Worm (Caenorhabditis elegans) whole organism, L4 larva: Measurements from ENCODE around the gene M163.10.

Source experiments
- D1046.2 ChIP-seq: fragments of 200-800 bp; sonication (Bioruptor generic); IDR thresholded peaks from 2 replicates; pipeline ENCODE4 v1.3.6; 2022; ENCODE audit warnings: missing genetic modification characterization, missing compliant biosample characterization
- F10B5.3 ChIP-seq: sonication (generic microtip); optimal IDR thresholded peaks from 2 replicates; lab custom pipeline; 2016; ENCODE audit warnings: mild to moderate bottlenecking, missing genetic modification characterization, missing compliant biosample characterization
- F37D6.2 ChIP-seq: sonication (generic microtip); optimal IDR thresholded peaks from 2 replicates; lab custom pipeline; 2016; ENCODE audit warnings: mild to moderate bottlenecking, missing genetic modification characterization, missing compliant biosample characterization
- F49E8.2 ChIP-seq: sonication (generic microtip); optimal IDR thresholded peaks from 2 replicates; lab custom pipeline; 2016; ENCODE audit warnings: missing compliant biosample characterization, mild to moderate bottlenecking, missing genetic modification characterization, borderline replicate concordance
- ZK337.2 ChIP-seq: fragments of 200-800 bp; sonication (Bioruptor generic); IDR thresholded peaks from 2 replicates; pipeline ENCODE4 v1.3.6; 2022; ENCODE audit warnings: missing genetic modification reagents, missing genetic modification characterization, missing compliant biosample characterization
- aha-1 ChIP-seq: fragments of 150-350 bp; peaks from one replicate; lab custom pipeline; 2014; ENCODE audit warnings: missing biosample characterization, missing genetic modification characterization
- aly-2 ChIP-seq: sonication (generic microtip); optimal IDR thresholded peaks from 2 replicates; lab custom pipeline; 2018; ENCODE audit warnings: missing biosample characterization, missing genetic modification characterization
- attf-4 ChIP-seq: sonication (generic microtip); optimal IDR thresholded peaks from 3 replicates; lab custom pipeline; 2017; ENCODE audit warnings: missing biosample characterization, missing genetic modification characterization
- ceh-62 ChIP-seq: sonication (generic microtip); optimal IDR thresholded peaks from 2 replicates; lab custom pipeline; 2017; ENCODE audit warnings: missing biosample characterization, missing genetic modification characterization
- daf-16 ChIP-seq, 3 experiments: sonication (generic microtip); optimal IDR thresholded peaks; 2 replicates each; lab custom pipeline; 2016 to 2017; ENCODE audit warnings: missing genetic modification characterization in 3 of 3, missing genetic modification reagents in 3 of 3, mild to moderate bottlenecking in 2 of 3, missing compliant biosample characterization in 2 of 3, missing biosample characterization in 1 of 3, moderate library complexity in 1 of 3
- dve-1 ChIP-seq: sonication (generic microtip); optimal IDR thresholded peaks from 2 replicates; lab custom pipeline; 2017; ENCODE audit warnings: antibody characterized with exemption, mild to moderate bottlenecking, missing genetic modification characterization, missing compliant biosample characterization; ENCODE audit not compliant: insufficient read depth
- fos-1 ChIP-seq: fragments of 150-350 bp; optimal IDR thresholded peaks from 2 replicates; lab custom pipeline; 2014; ENCODE audit warnings: missing biosample characterization, missing genetic modification characterization
- hif-1 ChIP-seq, 2 experiments: sonication (generic microtip); optimal IDR thresholded peaks; 2 replicates each; lab custom pipeline; 2016 to 2017; ENCODE audit warnings: missing compliant biosample characterization in 2 of 2, missing genetic modification characterization in 2 of 2, missing genetic modification reagents in 2 of 2, missing genotype in 2 of 2, mild to moderate bottlenecking in 1 of 2
- lim-7 ChIP-seq: fragments of 200-800 bp; sonication (Bioruptor generic); IDR thresholded peaks from 2 replicates; pipeline ENCODE4 v1.3.6; 2022; ENCODE audit warnings: missing genetic modification characterization, missing compliant biosample characterization
- lin-1 ChIP-seq: fragments of 200-800 bp; sonication (Bioruptor generic); IDR thresholded peaks from 2 replicates; pipeline ENCODE4 v1.3.6; 2022; ENCODE audit warnings: missing genetic modification reagents, missing genetic modification characterization, missing compliant biosample characterization
- lin-39 ChIP-seq: fragments of 150-350 bp; optimal IDR thresholded peaks from 2 replicates; lab custom pipeline; 2014; ENCODE audit warnings: missing biosample characterization, missing genetic modification reagents, missing genetic modification characterization
- lsy-2 ChIP-seq, 2 experiments: fragments of 150-350 bp in 1 of 2; sonication (generic microtip) in 1 of 2; optimal IDR thresholded peaks; 2 replicates each; lab custom pipeline; 2014 to 2017; ENCODE audit warnings: missing biosample characterization in 2 of 2, missing genetic modification characterization in 2 of 2
- mdt-29 ChIP-seq: fragments of 200-800 bp; sonication (Bioruptor generic); IDR thresholded peaks from 2 replicates; pipeline ENCODE4 v1.3.6; 2022; ENCODE audit warnings: missing genetic modification reagents, missing genetic modification characterization, missing compliant biosample characterization
- mxl-3 ChIP-seq: fragments of 200-800 bp; sonication (Bioruptor generic); optimal IDR thresholded peaks from 2 replicates; lab custom pipeline; 2018; ENCODE audit warnings: mild to moderate bottlenecking, missing genetic modification characterization, missing compliant biosample characterization
- nhr-237 ChIP-seq: sonication (generic microtip); optimal IDR thresholded peaks from 2 replicates; lab custom pipeline; 2017; ENCODE audit warnings: missing biosample characterization, missing genetic modification characterization
- nhr-28 ChIP-seq: fragments of 150-350 bp; optimal IDR thresholded peaks from 2 replicates; lab custom pipeline; 2014; ENCODE audit warnings: missing biosample characterization, missing genetic modification characterization
- nhr-48 ChIP-seq: sonication (generic microtip); optimal IDR thresholded peaks from 2 replicates; lab custom pipeline; 2016; ENCODE audit warnings: mild to moderate bottlenecking, missing genetic modification characterization, missing compliant biosample characterization
- nhr-6 ChIP-seq: fragments of 150-350 bp; optimal IDR thresholded peaks from 2 replicates; lab custom pipeline; 2014; ENCODE audit warnings: missing biosample characterization, missing genetic modification characterization
- pqm-1 ChIP-seq: sonication (generic microtip); optimal IDR thresholded peaks from 2 replicates; lab custom pipeline; 2017; ENCODE audit warnings: missing biosample characterization, missing genetic modification characterization
- sdz-12 ChIP-seq: fragments of 200-800 bp; sonication (Bioruptor generic); optimal IDR thresholded peaks from 2 replicates; lab custom pipeline; 2018; ENCODE audit warnings: mild to moderate bottlenecking, missing genetic modification characterization, missing compliant biosample characterization
- set-16 ChIP-seq: fragments of 200-800 bp; sonication (Bioruptor generic); IDR thresholded peaks from 2 replicates; pipeline ENCODE4 v1.3.6; 2022; ENCODE audit warnings: missing genetic modification reagents, missing genetic modification characterization, missing compliant biosample characterization
- skn-1 ChIP-seq: fragments of 150-350 bp; optimal IDR thresholded peaks from 2 replicates; lab custom pipeline; 2014; ENCODE audit warnings: missing biosample characterization, missing genetic modification characterization
- spr-1 ChIP-seq: sonication (generic microtip); optimal IDR thresholded peaks from 2 replicates; lab custom pipeline; 2016; ENCODE audit warnings: mild to moderate bottlenecking, missing genetic modification characterization, missing compliant biosample characterization
- spr-3 ChIP-seq: fragments of 200-800 bp; sonication (Bioruptor generic); optimal IDR thresholded peaks from 2 replicates; lab custom pipeline; 2018; ENCODE audit warnings: mild to moderate bottlenecking, missing genetic modification characterization, missing compliant biosample characterization
- unc-62 ChIP-seq, 3 experiments: fragments of 150-350 bp in 1 of 3; sonication (generic microtip); optimal IDR thresholded peaks in 2 of 3; peaks in 1 of 3; 1 replicate in 1 of 3; 2 replicates in 2 of 3; lab custom pipeline; 2014 to 2017; ENCODE audit warnings: missing biosample characterization in 3 of 3, missing genetic modification characterization in 3 of 3, missing genetic modification reagents in 3 of 3, missing genotype in 1 of 3
- vab-7 ChIP-seq: fragments of 200-800 bp; sonication (Bioruptor generic); IDR thresholded peaks from 2 replicates; pipeline ENCODE4 v1.3.6; 2022; ENCODE audit warnings: missing genetic modification reagents, missing genetic modification characterization, missing compliant biosample characterization
- zip-11 ChIP-seq: fragments of 200-800 bp; sonication (Bioruptor generic); IDR thresholded peaks from 2 replicates; pipeline ENCODE4 v1.3.6; 2022; ENCODE audit warnings: missing genetic modification characterization, missing compliant biosample characterization
- zip-2 ChIP-seq: fragments of 150-350 bp; optimal IDR thresholded peaks from 2 replicates; lab custom pipeline; 2014; ENCODE audit warnings: missing biosample characterization, missing genetic modification characterization
- ztf-11 ChIP-seq: fragments of 150-350 bp; optimal IDR thresholded peaks from 2 replicates; lab custom pipeline; 2014; ENCODE audit warnings: missing biosample characterization, missing genetic modification characterization
- ztf-7 ChIP-seq: fragments of 150-350 bp; optimal IDR thresholded peaks from 2 replicates; lab custom pipeline; 2014; ENCODE audit warnings: missing biosample characterization, missing genetic modification characterization

Gene M163.10

DNA sequence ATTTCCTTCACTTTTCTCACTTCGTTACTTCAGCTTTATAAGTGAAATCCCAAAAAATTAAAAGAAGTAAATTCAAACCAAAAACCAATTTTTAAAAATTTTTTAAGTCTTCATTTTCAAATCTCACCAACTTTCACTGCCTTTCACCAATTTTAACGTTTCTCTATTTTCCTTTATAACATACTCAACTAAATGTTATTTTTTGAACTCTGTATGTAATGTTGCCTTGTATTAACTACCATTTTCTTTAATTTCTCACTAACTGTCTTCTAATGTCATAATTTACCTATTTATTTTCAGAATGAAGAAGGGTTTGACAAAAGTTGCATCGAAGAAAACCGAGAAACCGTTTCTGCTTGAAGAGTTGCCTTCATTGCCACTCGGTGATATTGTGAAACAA is 26.1 kb upstream of the M163.10 start, which contains the start of gene F23D12.4:
Gene F23D12.4 (plus strand): TSS at position 301 of the 400 bp plus-strand sequence.
- no peak for TF ChIP-seq spr-3 (GFP tag; lab: Kevin White, UChicago)
- no peak for TF ChIP-seq zip-11 (GFP tag; lab: Robert Waterston, UW)
- TF ChIP-seq ztf-11: no peak
- no peak for TF ChIP-seq nhr-237 (tag; lab: Kevin White, UChicago)
- TF ChIP-seq attf-4 (tag; lab: Kevin White, UChicago): no peak
- TF ChIP-seq lim-7: no peak
- TF ChIP-seq hif-1 (tag; optimal IDR thresholded peaks at IDR 0.05; lab: Kevin White, UChicago): no peak
- TF ChIP-seq D1046.2 (GFP tag; lab: Robert Waterston, UW): no peak
- no peak for TF ChIP-seq lin-39 (tag; lab: Kevin White, UChicago)
- TF ChIP-seq ceh-62 (tag; lab: Kevin White, UChicago): no peak
- TF ChIP-seq dve-1 (tag; lab: Kevin White, UChicago): no peak
- no peak for TF ChIP-seq ZK337.2 (GFP tag; lab: Robert Waterston, UW)
- no peak for TF ChIP-seq zip-2 (tag; lab: Kevin White, UChicago)
- TF ChIP-seq nhr-6 (tag; lab: Kevin White, UChicago): no peak
- no peak for TF ChIP-seq set-16 (GFP tag; lab: Robert Waterston, UW)
- no peak for TF ChIP-seq aha-1 (tag; lab: Kevin White, UChicago)
- no peak for TF ChIP-seq sdz-12
- no peak for TF ChIP-seq lsy-2 (tag; optimal IDR thresholded peaks at IDR 0.05; lab: Kevin White, UChicago)
- no peak for TF ChIP-seq mdt-29 (GFP tag; lab: Robert Waterston, UW)

DNA sequence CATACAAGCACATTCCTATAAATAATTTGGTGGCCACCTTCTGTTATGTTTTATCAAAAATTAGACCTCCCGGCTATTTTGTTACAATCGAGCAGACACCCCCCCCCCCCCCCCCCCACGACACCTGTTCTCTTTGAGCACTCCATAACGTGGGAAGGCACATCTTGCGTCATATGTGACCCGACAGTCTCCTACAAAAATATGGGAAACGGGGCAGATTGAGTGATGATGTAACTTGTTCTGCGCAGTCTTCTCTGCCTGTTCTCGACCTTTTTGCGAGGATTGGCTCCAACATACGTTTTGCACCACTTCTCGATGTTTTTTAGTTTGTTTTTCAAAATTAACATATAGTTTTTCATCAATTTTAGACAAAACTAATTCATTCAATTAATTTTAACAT is 23.3 kb upstream of the M163.10 start:
- TF ChIP-seq pqm-1 (tag; lab: Kevin White, UChicago): no peak
- no peak for TF ChIP-seq lin-1 (GFP tag; lab: Robert Waterston, UW)
- no peak for TF ChIP-seq sdz-12
- no peak for TF ChIP-seq vab-7
- no peak for TF ChIP-seq mxl-3 (GFP tag; lab: Kevin White, UChicago)
- TF ChIP-seq F10B5.3: no peak
- TF ChIP-seq nhr-28: no peak

- TF ChIP-seq F37D6.2 (tag; lab: Kevin White, UChicago): no peak
- peak in 1 of 2 experiments; percentile 32 for TF ChIP-seq unc-62 (GFP tag; optimal IDR thresholded peaks at IDR 0.05 in 1 of 2; lab: Kevin White, UChicago)
- no peak for TF ChIP-seq unc-62 (tag; optimal IDR thresholded peaks at IDR 0.05; lab: Kevin White, UChicago)
Observed at ce11 chrX:14447910-14448309, 22.9 kb upstream of the M163.10 start, which contains the start of gene jmjd-3.2. Gene jmjd-3.2, plus strand, starts transcription at chrX:14448210.

DNA sequence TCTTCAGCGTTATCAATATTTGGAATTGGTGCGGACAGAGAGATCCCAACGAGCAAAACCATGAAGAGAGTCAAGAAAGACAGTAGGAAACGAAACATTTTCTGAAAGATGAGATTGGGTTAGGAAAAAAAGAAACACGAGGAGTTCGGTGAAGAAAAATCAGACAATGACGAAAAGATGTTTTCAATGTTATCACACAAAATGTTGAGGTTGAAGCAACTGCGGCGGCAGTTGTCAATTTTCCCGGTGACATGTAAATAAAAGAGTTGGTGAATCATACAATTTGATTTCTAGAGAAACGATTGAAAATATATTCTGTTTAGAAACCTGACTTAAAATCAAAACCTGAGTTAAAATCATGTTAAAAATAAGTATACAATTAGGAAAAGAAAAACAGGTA is 17.1 kb upstream of the M163.10 start, which contains the start of gene F23D12.7:
Gene F23D12.7 (minus strand): TSS at position 101 of the 400 bp plus-strand sequence.
- TF ChIP-seq aly-2 (tag; lab: Kevin White, UChicago) (no peak), spr-1 (tag; lab: Kevin White, UChicago) (no peak), fos-1 (tag; lab: Kevin White, UChicago) (no peak), daf-16 (GFP tag; optimal IDR thresholded peaks at IDR 0.05; lab: Kevin White, UChicago) (peak in 1 of 2 experiments; percentile 26), daf-16 (tag; optimal IDR thresholded peaks at IDR 0.05; lab: Kevin White, UChicago) (no peak), F49E8.2 (tag; lab: Kevin White, UChicago) (no peak), skn-1 (no peak), nhr-48 (tag; lab: Kevin White, UChicago) (no peak)

ce11 chrX:14455419-14455818 is 15.4 kb upstream of the M163.10 start, which contains the start of gene Y66C5A.1:
Gene Y66C5A.1, minus strand, starts transcription at chrX:14455519.
- no peak for TF ChIP-seq ztf-7
- TF ChIP-seq zip-11 (GFP tag; lab: Robert Waterston, UW): no peak
- TF ChIP-seq ZK337.2 (GFP tag; lab: Robert Waterston, UW): no peak
